Worm (Caenorhabditis elegans) whole organism, early embryonic: Measurements from ENCODE around the gene sqv-3.

Experiments used
- ama-1 ChIP-seq: fragments of 150-350 bp; optimal IDR thresholded peaks from 2 replicates; lab custom pipeline; 2014
- ceh-13 ChIP-seq: fragments of 200-800 bp; sonication (Bioruptor generic); optimal IDR thresholded peaks from 2 replicates; lab custom pipeline; 2018; ENCODE audit warnings: mild to moderate bottlenecking, missing genetic modification characterization, missing compliant biosample characterization
- ceh-36 ChIP-seq: sonication (generic microtip); optimal IDR thresholded peaks from 2 replicates; lab custom pipeline; 2016; ENCODE audit warnings: missing genetic modification characterization, inconsistent platforms, missing compliant biosample characterization
- flt-1 ChIP-seq: fragments of 200-800 bp; sonication (Bioruptor generic); IDR thresholded peaks from 2 replicates; pipeline ENCODE4 v1.3.6; 2022; ENCODE audit warnings: missing genetic modification characterization, missing compliant biosample characterization
- hmg-4 ChIP-seq: fragments of 200-800 bp; sonication (Bioruptor generic); optimal IDR thresholded peaks from 2 replicates; lab custom pipeline; 2018; ENCODE audit warnings: mild to moderate bottlenecking, missing genetic modification characterization, missing compliant biosample characterization
- pes-1 ChIP-seq: fragments of 200-800 bp; sonication (Bioruptor generic); IDR thresholded peaks from 2 replicates; pipeline ENCODE4 v1.3.6; 2022; ENCODE audit warnings: missing genetic modification reagents, missing genetic modification characterization, missing compliant biosample characterization
- sea-1 ChIP-seq: fragments of 200-800 bp; sonication (Bioruptor generic); conservative IDR thresholded peaks from 2 replicates; pipeline ENCODE4 v1.3.6; 2022; ENCODE audit warnings: missing genetic modification characterization, missing compliant biosample characterization
- tbx-11 ChIP-seq: fragments of 200-800 bp; sonication (Bioruptor generic); IDR thresholded peaks from 2 replicates; pipeline ENCODE4 v1.3.6; 2022; ENCODE audit warnings: missing genetic modification characterization, missing compliant biosample characterization
- tbx-37 ChIP-seq: fragments of 200-800 bp; sonication (Bioruptor generic); conservative IDR thresholded peaks from 2 replicates; pipeline ENCODE4 v1.3.6; 2022; ENCODE audit warnings: missing genetic modification reagents, missing genetic modification characterization, missing compliant biosample characterization
- tra-4 ChIP-seq: sonication (generic microtip); optimal IDR thresholded peaks from 2 replicates; lab custom pipeline; 2017; ENCODE audit warnings: missing genetic modification characterization, missing compliant biosample characterization

- TF ChIP-seq pes-1, result no peak
- TF ChIP-seq ama-1, result no peak
- TF ChIP-seq sea-1 (GFP tag; lab: Robert Waterston, UW), result no peak
- TF ChIP-seq hmg-4 (GFP tag; lab: Kevin White, UChicago), result no peak
- TF ChIP-seq flt-1 (GFP tag; lab: Robert Waterston, UW), result no peak
- no peak for TF ChIP-seq tbx-11 (GFP tag; lab: Robert Waterston, UW)
- no peak for TF ChIP-seq tra-4 (tag; lab: Kevin White, UChicago)
- TF ChIP-seq ceh-36 (tag; lab: Kevin White, UChicago), result no peak
- TF ChIP-seq ceh-13 (GFP tag; lab: Kevin White, UChicago), result no peak
- no peak for TF ChIP-seq tbx-37 (GFP tag; lab: Robert Waterston, UW)
These were observed 13.1 kb downstream of the sqv-3 start for ce11 chrIII:9767095-9767494.
